Fruit fly (Drosophila melanogaster) whole organism, embryonic: ENCODE data around the gene Cht2.

ENCODE experiments used
- ATbp ChIP-seq: fragments of 200-800 bp; sonication (Bioruptor generic); optimal IDR thresholded peaks from 2 replicates; lab custom pipeline; 2017; ENCODE audit warnings: missing biosample characterization, mild to moderate bottlenecking, missing genetic modification characterization, missing genetic modification reagents
- Ada2b ChIP-seq: fragments of 200-800 bp; sonication (Bioruptor generic); IDR thresholded peaks from 2 replicates; pipeline ENCODE4 v1.3.6; 2022; ENCODE audit warnings: missing biosample characterization, missing genetic modification characterization
- Adf1 ChIP-seq: fragments of 200-800 bp; sonication (Bioruptor generic); IDR thresholded peaks from 2 replicates; pipeline ENCODE4 v1.3.6; 2022; ENCODE audit warnings: missing biosample characterization, missing genetic modification characterization
- CG10565 ChIP-seq: fragments of 200-800 bp; sonication (Bioruptor generic); optimal IDR thresholded peaks from 3 replicates; lab custom pipeline; 2016; ENCODE audit warnings: missing biosample characterization, mild to moderate bottlenecking, missing genetic modification characterization
- CG10979 ChIP-seq: fragments of 200-800 bp; sonication (Bioruptor generic); optimal IDR thresholded peaks from 2 replicates; lab custom pipeline; 2018; ENCODE audit warnings: missing biosample characterization, mild to moderate bottlenecking, missing genetic modification characterization, moderate library complexity
- CG12071 ChIP-seq: fragments of 200-800 bp; sonication (Bioruptor generic); optimal IDR thresholded peaks from 3 replicates; lab custom pipeline; 2018; ENCODE audit warnings: missing biosample characterization, mild to moderate bottlenecking, missing genetic modification characterization
- CG12391 ChIP-seq: fragments of 200-800 bp; sonication (Bioruptor generic); optimal IDR thresholded peaks from 3 replicates; lab custom pipeline; 2018; ENCODE audit warnings: missing biosample characterization, mild to moderate bottlenecking, missing genetic modification characterization, moderate library complexity
- CG12769 ChIP-seq: fragments of 200-800 bp; sonication (Bioruptor generic); optimal IDR thresholded peaks from 2 replicates; lab custom pipeline; 2019; ENCODE audit warnings: missing biosample characterization, mild to moderate bottlenecking, missing genetic modification characterization, moderate library complexity
- CG14050 ChIP-seq: fragments of 200-800 bp; sonication (Bioruptor generic); IDR thresholded peaks from 3 replicates; pipeline ENCODE4 v1.3.6; 2022; ENCODE audit warnings: missing biosample characterization, missing genetic modification characterization
- CG14441 ChIP-seq: fragments of 200-800 bp; sonication (Bioruptor generic); IDR thresholded peaks from 2 replicates; pipeline ENCODE4 v1.3.6; 2022; ENCODE audit warnings: missing biosample characterization, missing genetic modification characterization
- CG16815 ChIP-seq: fragments of 200-800 bp; sonication (Bioruptor generic); optimal IDR thresholded peaks from 3 replicates; lab custom pipeline; 2017; ENCODE audit warnings: missing biosample characterization, mild to moderate bottlenecking, missing genetic modification characterization
- CG16863 ChIP-seq: fragments of 200-800 bp; sonication (Bioruptor generic); optimal IDR thresholded peaks from 3 replicates; lab custom pipeline; 2016; ENCODE audit warnings: missing biosample characterization, missing genetic modification characterization
- CG2678 ChIP-seq: fragments of 200-800 bp; sonication (Bioruptor generic); optimal IDR thresholded peaks from 3 replicates; lab custom pipeline; 2019; ENCODE audit warnings: missing biosample characterization, mild to moderate bottlenecking, missing genetic modification characterization, moderate library complexity
- CG4707 ChIP-seq: fragments of 200-800 bp; sonication (Bioruptor generic); optimal IDR thresholded peaks from 2 replicates; lab custom pipeline; 2018; ENCODE audit warnings: missing biosample characterization, mild to moderate bottlenecking, missing genetic modification characterization, moderate library complexity
- CG6272 ChIP-seq: fragments of 200-800 bp; sonication (Bioruptor generic); IDR thresholded peaks from 2 replicates; pipeline ENCODE4 v1.3.6; 2022; ENCODE audit warnings: missing biosample characterization, missing genetic modification characterization
- CG6689 ChIP-seq: fragments of 200-800 bp; sonication (Bioruptor generic); IDR thresholded peaks from 2 replicates; pipeline ENCODE4 v1.3.6; 2022; ENCODE audit warnings: missing biosample characterization, missing genetic modification characterization
- CG7357 ChIP-seq: fragments of 200-800 bp; sonication (Bioruptor generic); IDR thresholded peaks from 3 replicates; pipeline ENCODE4 v1.3.6; 2022; ENCODE audit warnings: missing biosample characterization, missing genetic modification characterization
- CG7987 ChIP-seq: fragments of 200-800 bp; sonication (Bioruptor generic); optimal IDR thresholded peaks from 2 replicates; lab custom pipeline; 2018; ENCODE audit warnings: missing biosample characterization, mild to moderate bottlenecking, missing genetic modification characterization, moderate library complexity
- CG9437 ChIP-seq: fragments of 200-800 bp; sonication (Bioruptor generic); optimal IDR thresholded peaks from 2 replicates; lab custom pipeline; 2018; ENCODE audit warnings: missing biosample characterization, mild to moderate bottlenecking, missing genetic modification characterization
- CG9727 ChIP-seq: fragments of 200-800 bp; sonication (Bioruptor generic); optimal IDR thresholded peaks from 3 replicates; lab custom pipeline; 2017; ENCODE audit warnings: missing biosample characterization, mild to moderate bottlenecking, missing genetic modification characterization
- CG9817 ChIP-seq: fragments of 200-800 bp; sonication (Bioruptor generic); optimal IDR thresholded peaks from 2 replicates; lab custom pipeline; 2018; ENCODE audit warnings: missing biosample characterization, mild to moderate bottlenecking, missing genetic modification characterization, moderate library complexity
- CTCF ChIP-seq: fragments of 200-800 bp; sonication (Bioruptor generic); optimal IDR thresholded peaks from 2 replicates; lab custom pipeline; 2017; ENCODE audit warnings: missing biosample characterization, mild to moderate bottlenecking, missing genetic modification characterization, moderate library complexity
- Ets65A ChIP-seq: fragments of 200-800 bp; sonication (Bioruptor generic); peaks from one replicate; lab custom pipeline; 2016; ENCODE audit warnings: missing biosample characterization, missing genetic modification characterization
- H15 ChIP-seq: fragments of 200-800 bp; sonication (Bioruptor generic); IDR thresholded peaks from 3 replicates; pipeline ENCODE4 v1.3.6; 2022; ENCODE audit warnings: missing biosample characterization, missing genetic modification characterization
- Hr51 ChIP-seq, 2 experiments: fragments of 200-800 bp; sonication (Bioruptor generic); optimal IDR thresholded peaks; 2 replicates in 1 of 2; 3 replicates in 1 of 2; lab custom pipeline; 2016 to 2018; ENCODE audit warnings: missing biosample characterization in 2 of 2, missing genetic modification characterization in 2 of 2, mild to moderate bottlenecking in 1 of 2, moderate library complexity in 1 of 2
- Hsf ChIP-seq: fragments of 200-800 bp; sonication (Bioruptor generic); optimal IDR thresholded peaks from 3 replicates; lab custom pipeline; 2016; ENCODE audit warnings: missing biosample characterization, missing genetic modification characterization
- NC2β ChIP-seq: fragments of 200-800 bp; sonication (Bioruptor generic); optimal IDR thresholded peaks from 2 replicates; lab custom pipeline; 2016; ENCODE audit warnings: missing biosample characterization, missing genetic modification characterization
- Neu2 ChIP-seq: fragments of 200-800 bp; sonication (Bioruptor generic); optimal IDR thresholded peaks from 3 replicates; lab custom pipeline; 2016; ENCODE audit warnings: missing biosample characterization, missing genetic modification characterization, borderline replicate concordance
- Oli ChIP-seq: fragments of 200-800 bp; sonication (Bioruptor generic); optimal IDR thresholded peaks from 2 replicates; lab custom pipeline; 2018; ENCODE audit warnings: missing biosample characterization, mild to moderate bottlenecking, missing genetic modification characterization, moderate library complexity
- Poxn ChIP-seq: fragments of 200-800 bp; sonication (Bioruptor generic); IDR thresholded peaks from 2 replicates; pipeline ENCODE4 v1.3.6; 2022; ENCODE audit warnings: missing biosample characterization, missing genetic modification characterization
- Rfx ChIP-seq: fragments of 200-800 bp; sonication (Bioruptor generic); IDR thresholded peaks from 2 replicates; pipeline ENCODE4 v1.3.6; 2022; ENCODE audit warnings: missing biosample characterization, missing genetic modification characterization
- Sox100B ChIP-seq: fragments of 200-800 bp; sonication (Bioruptor generic); optimal IDR thresholded peaks from 3 replicates; lab custom pipeline; 2018; ENCODE audit warnings: missing biosample characterization, mild to moderate bottlenecking, missing genetic modification characterization
- Sry-β ChIP-seq: fragments of 200-800 bp; sonication (Bioruptor generic); optimal IDR thresholded peaks from 2 replicates; lab custom pipeline; 2018; ENCODE audit warnings: missing biosample characterization, mild to moderate bottlenecking, missing genetic modification characterization, moderate library complexity
- al ChIP-seq: fragments of 200-800 bp; sonication (Bioruptor generic); IDR thresholded peaks from 2 replicates; pipeline ENCODE4 v1.3.6; 2022; ENCODE audit warnings: missing biosample characterization, missing genetic modification characterization
- caup ChIP-seq: fragments of 200-800 bp; sonication (Bioruptor generic); optimal IDR thresholded peaks from 3 replicates; lab custom pipeline; 2017; ENCODE audit warnings: missing biosample characterization, mild to moderate bottlenecking, missing genetic modification characterization, moderate library complexity; ENCODE audit not compliant: severe bottlenecking
- dmrt99B ChIP-seq: fragments of 200-800 bp; sonication (Bioruptor generic); optimal IDR thresholded peaks from 2 replicates; lab custom pipeline; 2018; ENCODE audit warnings: missing biosample characterization, mild to moderate bottlenecking, missing genetic modification characterization, moderate library complexity
- emc ChIP-seq: fragments of 200-800 bp; sonication (Bioruptor generic); optimal IDR thresholded peaks from 2 replicates; lab custom pipeline; 2016; ENCODE audit warnings: missing biosample characterization, missing genetic modification characterization
- fd3F ChIP-seq: fragments of 200-800 bp; sonication (Bioruptor generic); optimal IDR thresholded peaks from 2 replicates; lab custom pipeline; 2018; ENCODE audit warnings: missing biosample characterization, mild to moderate bottlenecking, missing genetic modification characterization, moderate library complexity
- gem ChIP-seq: fragments of 200-800 bp; sonication (Bioruptor generic); optimal IDR thresholded peaks from 2 replicates; lab custom pipeline; 2019; ENCODE audit warnings: missing biosample characterization, mild to moderate bottlenecking, missing genetic modification characterization, moderate library complexity
- grau ChIP-seq: fragments of 200-800 bp; optimal IDR thresholded peaks from 3 replicates; lab custom pipeline; 2019; ENCODE audit warnings: missing biosample characterization, mild to moderate bottlenecking, missing genetic modification characterization, moderate library complexity
- gro ChIP-seq: fragments of 200-800 bp; sonication (Bioruptor generic); optimal IDR thresholded peaks from 2 replicates; lab custom pipeline; 2016; ENCODE audit warnings: missing biosample characterization, missing genetic modification characterization
- oc ChIP-seq: fragments of 200-800 bp; sonication (Bioruptor generic); optimal IDR thresholded peaks from 2 replicates; lab custom pipeline; 2018; ENCODE audit warnings: missing biosample characterization, mild to moderate bottlenecking, missing genetic modification characterization, moderate library complexity
- phol ChIP-seq: fragments of 200-800 bp; sonication (Bioruptor generic); optimal IDR thresholded peaks from 3 replicates; lab custom pipeline; 2018; ENCODE audit warnings: missing biosample characterization, mild to moderate bottlenecking, missing genetic modification characterization, moderate library complexity
- pita ChIP-seq: fragments of 200-800 bp; sonication (Bioruptor generic); optimal IDR thresholded peaks from 2 replicates; lab custom pipeline; 2017; ENCODE audit warnings: missing biosample characterization, mild to moderate bottlenecking, missing genetic modification characterization
- pzg ChIP-seq: fragments of 200-800 bp; sonication (Bioruptor generic); optimal IDR thresholded peaks from 3 replicates; lab custom pipeline; 2018; ENCODE audit warnings: missing biosample characterization, mild to moderate bottlenecking, missing genetic modification characterization, moderate library complexity
- sim ChIP-seq: fragments of 200-800 bp; sonication (Bioruptor generic); IDR thresholded peaks from 2 replicates; pipeline ENCODE4 v1.3.6; 2022; ENCODE audit warnings: missing biosample characterization, missing genetic modification characterization
- slbo ChIP-seq: fragments of 200-800 bp; sonication (Bioruptor generic); IDR thresholded peaks from 2 replicates; pipeline ENCODE4 v1.3.6; 2022; ENCODE audit warnings: missing biosample characterization, missing genetic modification characterization
- ttk ChIP-seq: fragments of 200-800 bp; sonication (Bioruptor generic); IDR thresholded peaks from 2 replicates; pipeline ENCODE4 v2.1.2; 2022; ENCODE audit warnings: missing biosample characterization, missing genetic modification characterization
- usp ChIP-seq: fragments of >200 bp; optimal IDR thresholded peaks from 2 replicates; lab custom pipeline; 2017; ENCODE audit warnings: missing biosample characterization, missing genetic modification characterization
- vnd ChIP-seq: fragments of 200-800 bp; sonication (Bioruptor generic); IDR thresholded peaks from 3 replicates; pipeline ENCODE4 v1.3.6; 2022; ENCODE audit warnings: missing biosample characterization, missing genetic modification characterization; ENCODE audit not compliant: partially characterized antibody

The Cht2 gene

DNA sequence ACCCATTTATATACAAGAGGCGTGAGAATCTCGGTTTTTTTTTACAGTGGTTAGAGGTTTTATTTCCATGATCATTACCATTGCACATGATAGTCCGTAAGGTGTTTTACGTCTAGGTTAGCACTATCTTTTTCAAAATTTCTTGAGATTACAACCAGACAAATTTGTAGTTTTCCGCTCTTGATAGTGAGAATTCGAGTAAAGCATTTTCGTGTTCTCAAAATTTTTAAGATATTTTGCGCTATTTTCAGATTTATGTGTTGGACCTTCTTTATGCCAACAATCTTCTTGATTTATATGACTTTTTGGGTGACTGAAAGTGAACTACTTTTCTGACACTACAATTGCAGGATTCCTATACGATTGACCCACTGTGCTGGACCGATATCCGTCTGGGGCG, 14.6 kb downstream of the Cht2 start:
- TF ChIP-seq Ada2b (GFP tag; lab: Robert Waterston, UW), result 0 out of 2 replicates have a peak, but pooled peaks have one; percentile 6
- no peak for TF ChIP-seq caup (GFP tag; lab: Kevin White, UChicago)
- TF ChIP-seq grau, result peak; percentile 9
- no peak for TF ChIP-seq pzg (GFP tag; lab: Kevin White, UChicago)
- TF ChIP-seq Sox100B, result peak; percentile 36
- TF ChIP-seq pita (GFP tag; lab: Kevin White, UChicago), result no peak
- 0 out of 2 replicates have a peak, but pooled peaks have one; percentile 7 for TF ChIP-seq slbo (GFP tag; lab: Robert Waterston, UW)
- TF ChIP-seq vnd (GFP tag; lab: Robert Waterston, UW), result no peak
- peak; percentile 53 for TF ChIP-seq dmrt99B (tag; lab: Kevin White, UChicago)
- no peak for TF ChIP-seq CG12391 (tag; lab: Kevin White, UChicago)
- no peak for TF ChIP-seq CG16863 (GFP tag; lab: Kevin White, UChicago)
- no peak for TF ChIP-seq CG10979 (tag; lab: Kevin White, UChicago)
- no peak for TF ChIP-seq Sry-β (GFP tag; lab: Kevin White, UChicago)
- 0 out of 2 replicates have a peak, but pooled peaks have one; percentile 11 for TF ChIP-seq ttk (GFP tag; lab: Robert Waterston, UW)
- no peak for TF ChIP-seq NC2β (GFP tag; lab: Kevin White, UChicago)
- peak; percentile 45 for TF ChIP-seq Oli (tag; lab: Kevin White, UChicago)
- 0 out of 2 replicates have a peak, but pooled peaks have one; percentile 16 for TF ChIP-seq CG6689
- no peak for TF ChIP-seq emc (GFP tag; lab: Kevin White, UChicago)
- TF ChIP-seq Neu2, result no peak
- TF ChIP-seq CTCF (GFP tag; lab: Kevin White, UChicago), result no peak
- peak; percentile 15 for TF ChIP-seq CG9437 (GFP tag; lab: Kevin White, UChicago)
- peak; percentile 24 for TF ChIP-seq phol (tag; lab: Kevin White, UChicago)
- TF ChIP-seq gro (GFP tag; lab: Kevin White, UChicago), result no peak
- peak; percentile 14; the same call in 1 of the 2 replicates for TF ChIP-seq CG14441 (GFP tag; lab: Robert Waterston, UW)
- TF ChIP-seq usp (GFP tag; lab: Kevin White, UChicago), result no peak
- no peak for TF ChIP-seq CG14050 (GFP tag; lab: Robert Waterston, UW)
- no peak for TF ChIP-seq Adf1 (GFP tag; lab: Robert Waterston, UW)
- no peak for TF ChIP-seq H15 (GFP tag; lab: Robert Waterston, UW)
- peak; percentile 47 for TF ChIP-seq gem (tag; lab: Kevin White, UChicago)
- peak; percentile 13 for TF ChIP-seq CG2678 (tag; lab: Kevin White, UChicago)
- TF ChIP-seq al (GFP tag; lab: Robert Waterston, UW), result no peak
- no peak for TF ChIP-seq CG6272 (GFP tag; lab: Robert Waterston, UW)
- no peak for TF ChIP-seq CG12071 (GFP tag; lab: Kevin White, UChicago)
- TF ChIP-seq ATbp, result no peak
- 0 out of 2 replicates have a peak, but pooled peaks have one; percentile 14 for TF ChIP-seq Rfx (GFP tag; lab: Robert Waterston, UW)
- no peak for TF ChIP-seq CG7987 (GFP tag; lab: Kevin White, UChicago)
- peak in 1 of 2 experiments; percentile 64 for TF ChIP-seq Hr51 (GFP tag; optimal IDR thresholded peaks at IDR 0.05; lab: Kevin White, UChicago)
- peak; percentile 14 for TF ChIP-seq fd3F (GFP tag; lab: Kevin White, UChicago)
- TF ChIP-seq Hsf (GFP tag; lab: Kevin White, UChicago), result no peak
- no peak for TF ChIP-seq sim (GFP tag; lab: Robert Waterston, UW)
- no peak for TF ChIP-seq CG16815
- no peak for TF ChIP-seq Poxn (GFP tag; lab: Robert Waterston, UW)
- peak; percentile 77 for TF ChIP-seq Ets65A (GFP tag; lab: Kevin White, UChicago)
- no peak for TF ChIP-seq CG9817
- no peak for TF ChIP-seq oc
- no peak for TF ChIP-seq CG4707
- no peak for TF ChIP-seq CG10565 (GFP tag; lab: Kevin White, UChicago)
- no peak for TF ChIP-seq CG9727 (GFP tag; lab: Kevin White, UChicago)
- no peak for TF ChIP-seq CG12769 (tag; lab: Kevin White, UChicago)
- TF ChIP-seq CG7357 (GFP tag; lab: Robert Waterston, UW), result 0 out of 3 replicates have a peak, but pooled peaks have one; percentile 7
